Worm (Caenorhabditis elegans) whole organism, L1 larva: ENCODE data around the gene sro-1.

Experiments
- C34B4.2 ChIP-seq: sonication (generic microtip); optimal IDR thresholded peaks from 2 replicates; lab custom pipeline; 2017; ENCODE audit warnings: mild to moderate bottlenecking, missing genetic modification characterization, missing compliant biosample characterization
- ama-1 ChIP-seq: fragments of 150-350 bp; optimal IDR thresholded peaks from 2 replicates; lab custom pipeline; 2014
- ceh-82 ChIP-seq, 3 experiments: fragments of 150-350 bp in 1 of 3; sonication (generic microtip) in 2 of 3; optimal IDR thresholded peaks; 2 replicates each; lab custom pipeline; 2014 to 2017; ENCODE audit warnings: missing biosample characterization in 3 of 3, missing genetic modification characterization in 3 of 3
- dpl-1 ChIP-seq, 3 experiments: fragments of 150-350 bp in 2 of 3; sonication (generic microtip) in 1 of 3; optimal IDR thresholded peaks; 2 replicates each; lab custom pipeline; 2014 to 2017; ENCODE audit warnings: missing biosample characterization in 3 of 3, missing genetic modification characterization in 3 of 3, missing genetic modification reagents in 3 of 3
- efl-1 ChIP-seq, 4 experiments: fragments of 150-350 bp; optimal IDR thresholded peaks in 3 of 4; peaks in 1 of 4; 1 replicate in 1 of 4; 2 replicates in 3 of 4; lab custom pipeline; 2014; ENCODE audit warnings: missing biosample characterization in 2 of 4, missing genetic modification characterization in 2 of 4, missing genetic modification reagents in 2 of 4
- jun-1 ChIP-seq: fragments of 150-350 bp; optimal IDR thresholded peaks from 2 replicates; lab custom pipeline; 2014; ENCODE audit warnings: missing biosample characterization, missing genetic modification reagents, missing genetic modification characterization
- lin-13 ChIP-seq: fragments of 150-350 bp; optimal IDR thresholded peaks from 2 replicates; lab custom pipeline; 2014; ENCODE audit warnings: missing biosample characterization, missing genetic modification reagents, missing genetic modification characterization
- lin-35 ChIP-seq, 2 experiments: fragments of 150-350 bp; optimal IDR thresholded peaks; 2 replicates each; lab custom pipeline; 2014; ENCODE audit warnings: missing biosample characterization in 2 of 2, missing genetic modification characterization in 2 of 2, missing genetic modification reagents in 2 of 2
- nhr-76 ChIP-seq: sonication (generic microtip); optimal IDR thresholded peaks from 2 replicates; lab custom pipeline; 2017; ENCODE audit warnings: missing biosample characterization, missing genetic modification characterization
- skn-1 ChIP-seq: fragments of 150-350 bp; optimal IDR thresholded peaks from 2 replicates; lab custom pipeline; 2014; ENCODE audit warnings: missing biosample characterization, missing genetic modification characterization

ce11 chrII:7505005-7505404, 39.6 kb upstream of the sro-1 start, which contains the start of gene C28F5.1:
- TF ChIP-seq lin-13 (GFP tag; lab: Kevin White, UChicago) (no peak), lin-35 (GFP tag; optimal IDR thresholded peaks at IDR 0.05; lab: Kevin White, UChicago) (no peak), ceh-82 (tag; optimal IDR thresholded peaks at IDR 0.05; lab: Kevin White, UChicago) (no peak), skn-1 (tag; lab: Kevin White, UChicago) (no peak), ama-1 (lab: Kevin White, UChicago) (no peak), efl-1 (optimal IDR thresholded peaks at IDR 0.05; lab: Kevin White, UChicago) (no peak), efl-1 (GFP tag; optimal IDR thresholded peaks at IDR 0.05 in 1 of 2; lab: Kevin White, UChicago) (no peak), C34B4.2 (no peak), jun-1 (tag; lab: Kevin White, UChicago) (no peak), dpl-1 (GFP tag; optimal IDR thresholded peaks at IDR 0.05; lab: Kevin White, UChicago) (no peak), nhr-76 (no peak)
